Fruit fly (Drosophila melanogaster) whole organism, adult: ENCODE results near the gene Gr33a.

Experiments used
- CG11617 ChIP-seq: fragments of 200-800 bp; sonication (Bioruptor generic); optimal IDR thresholded peaks from 2 replicates; lab custom pipeline; 2017; ENCODE audit warnings: mild to moderate bottlenecking, missing biosample characterization, missing genetic modification reagents, missing genetic modification characterization
- CG14711 ChIP-seq: fragments of 200-800 bp; sonication (Bioruptor generic); optimal IDR thresholded peaks from 2 replicates; lab custom pipeline; 2018; ENCODE audit warnings: missing biosample characterization, mild to moderate bottlenecking, missing genetic modification characterization, moderate library complexity
- CG1620 ChIP-seq: fragments of 200-800 bp; sonication (Bioruptor generic); optimal IDR thresholded peaks from 2 replicates; lab custom pipeline; 2016; ENCODE audit warnings: missing biosample characterization, missing genetic modification characterization
- Crg-1 ChIP-seq: fragments of 200-800 bp; sonication (Bioruptor generic); optimal IDR thresholded peaks from 2 replicates; lab custom pipeline; 2016; ENCODE audit warnings: missing biosample characterization, missing genetic modification characterization
- Mnt ChIP-seq: fragments of 200-800 bp; sonication (Bioruptor generic); optimal IDR thresholded peaks from 2 replicates; lab custom pipeline; 2016; ENCODE audit warnings: missing biosample characterization, mild to moderate bottlenecking, missing genetic modification characterization
- kay ChIP-seq: fragments of 200-800 bp; sonication (Bioruptor generic); peaks from one replicate; lab custom pipeline; 2016; ENCODE audit warnings: missing biosample characterization, missing genetic modification characterization, borderline replicate concordance
- toe ChIP-seq: fragments of 200-800 bp; sonication (Bioruptor generic); optimal IDR thresholded peaks from 2 replicates; lab custom pipeline; 2016; ENCODE audit warnings: missing biosample characterization, missing genetic modification characterization

DNA sequence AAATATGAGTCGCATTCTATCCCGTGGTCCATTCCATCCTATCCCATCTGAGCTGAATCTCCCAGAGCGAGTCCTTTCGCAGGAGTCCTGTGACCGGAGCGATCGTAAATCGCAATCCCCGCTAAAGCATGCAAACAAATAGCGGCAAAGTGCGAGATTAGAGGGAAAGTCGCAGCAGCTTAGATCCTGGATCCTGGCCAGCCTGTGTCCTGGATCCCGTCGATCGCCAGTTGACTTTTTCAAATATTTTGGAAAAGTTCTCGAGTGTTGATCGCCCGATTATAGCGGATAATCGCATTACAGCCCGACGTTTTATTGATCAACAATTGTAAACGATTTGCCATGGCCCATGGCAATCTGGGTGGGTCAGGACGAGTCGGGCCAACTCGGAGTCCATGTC, 48.7 kb upstream of the Gr33a start:
- TF ChIP-seq kay (GFP tag; lab: Kevin White, UChicago) (no peak), Crg-1 (GFP tag; lab: Kevin White, UChicago) (no peak), Mnt (GFP tag; lab: Kevin White, UChicago) (no peak), CG14711 (no peak), toe (GFP tag; lab: Kevin White, UChicago) (no peak), CG11617 (no peak), CG1620 (GFP tag; lab: Kevin White, UChicago) (no peak)
